Worm (Caenorhabditis elegans) whole organism, L1 larva: ENCODE measurements around the gene pat-6.

Source experiments
- C04F5.9 ChIP-seq: sonication (generic microtip); optimal IDR thresholded peaks from 2 replicates; lab custom pipeline; 2016; ENCODE audit warnings: missing genetic modification characterization, missing compliant biosample characterization
- F16B12.6 ChIP-seq: fragments of 150-350 bp; optimal IDR thresholded peaks from 2 replicates; lab custom pipeline; 2014; ENCODE audit warnings: missing biosample characterization, missing genetic modification characterization
- Y116A8C.19 ChIP-seq: sonication (generic microtip); optimal IDR thresholded peaks from 2 replicates; lab custom pipeline; 2016; ENCODE audit warnings: missing compliant biosample characterization, missing genetic modification characterization, borderline replicate concordance
- aha-1 ChIP-seq: fragments of 150-350 bp; optimal IDR thresholded peaks from 2 replicates; lab custom pipeline; 2014; ENCODE audit warnings: missing biosample characterization, missing genetic modification characterization
- alr-1 ChIP-seq: fragments of 200-800 bp; sonication (Bioruptor generic); optimal IDR thresholded peaks from 2 replicates; lab custom pipeline; 2018; ENCODE audit warnings: borderline replicate concordance, mild to moderate bottlenecking, missing genetic modification characterization, missing compliant biosample characterization
- aly-2 ChIP-seq: fragments of 150-350 bp; optimal IDR thresholded peaks from 2 replicates; lab custom pipeline; 2014; ENCODE audit warnings: missing biosample characterization, missing genetic modification characterization
- ama-1 ChIP-seq: fragments of 150-350 bp; optimal IDR thresholded peaks from 2 replicates; lab custom pipeline; 2014
- blmp-1 ChIP-seq: fragments of 150-350 bp; optimal IDR thresholded peaks from 2 replicates; lab custom pipeline; 2014; ENCODE audit warnings: missing biosample characterization, missing genetic modification characterization
- ceh-63 ChIP-seq: fragments of 200-800 bp; sonication (Bioruptor generic); optimal IDR thresholded peaks from 2 replicates; lab custom pipeline; 2018; ENCODE audit warnings: mild to moderate bottlenecking, missing genetic modification characterization, missing compliant biosample characterization
- ceh-8 ChIP-seq: fragments of 200-800 bp; sonication (Bioruptor generic); optimal IDR thresholded peaks from 2 replicates; lab custom pipeline; 2018; ENCODE audit warnings: mild to moderate bottlenecking, missing genetic modification characterization, moderate library complexity, missing compliant biosample characterization
- ceh-88 ChIP-seq: fragments of 200-800 bp; sonication (Bioruptor generic); IDR thresholded peaks from 2 replicates; pipeline ENCODE4 v1.3.6; 2022; ENCODE audit warnings: missing genetic modification characterization, missing compliant biosample characterization
- dsc-1 ChIP-seq: sonication (generic microtip); optimal IDR thresholded peaks from 2 replicates; lab custom pipeline; 2016; ENCODE audit warnings: mild to moderate bottlenecking, missing genetic modification characterization, missing compliant biosample characterization
- efl-1 ChIP-seq, 4 experiments: fragments of 150-350 bp; optimal IDR thresholded peaks in 3 of 4; peaks in 1 of 4; 1 replicate in 1 of 4; 2 replicates in 3 of 4; lab custom pipeline; 2014; ENCODE audit warnings: missing biosample characterization in 2 of 4, missing genetic modification characterization in 2 of 4, missing genetic modification reagents in 2 of 4
- efl-3 ChIP-seq: fragments of 200-800 bp; sonication (Bioruptor generic); optimal IDR thresholded peaks from 2 replicates; lab custom pipeline; 2018; ENCODE audit warnings: mild to moderate bottlenecking, missing genetic modification characterization, missing compliant biosample characterization
- egl-13 ChIP-seq: sonication (generic microtip); optimal IDR thresholded peaks from 2 replicates; lab custom pipeline; 2016; ENCODE audit warnings: missing genotype, missing genetic modification reagents, missing genetic modification characterization, missing compliant biosample characterization
- elt-2 ChIP-seq: sonication (generic microtip); optimal IDR thresholded peaks from 2 replicates; lab custom pipeline; 2016; ENCODE audit warnings: missing genetic modification characterization, mild to moderate bottlenecking, inconsistent platforms, missing compliant biosample characterization, missing genetic modification reagents
- elt-3 ChIP-seq, 6 experiments: fragments of 150-350 bp in 1 of 6; sonication (generic microtip); optimal IDR thresholded peaks; 2 replicates each; lab custom pipeline; 2017 to 2018; ENCODE audit warnings: missing biosample characterization in 6 of 6, missing genetic modification characterization in 6 of 6, inconsistent platforms in 1 of 6
- ets-5 ChIP-seq: fragments of 200-800 bp; sonication (Bioruptor generic); IDR thresholded peaks from 2 replicates; pipeline ENCODE4 v1.3.6; 2022; ENCODE audit warnings: missing genetic modification characterization, missing compliant biosample characterization
- fkh-10 ChIP-seq: sonication (generic microtip); optimal IDR thresholded peaks from 2 replicates; lab custom pipeline; 2017; ENCODE audit warnings: missing biosample characterization, missing genetic modification reagents, missing genetic modification characterization
- fkh-8 ChIP-seq: sonication (generic microtip); optimal IDR thresholded peaks from 2 replicates; lab custom pipeline; 2016; ENCODE audit warnings: mild to moderate bottlenecking, missing genetic modification characterization, missing compliant biosample characterization
- fos-1 ChIP-seq: fragments of 150-350 bp; optimal IDR thresholded peaks from 2 replicates; lab custom pipeline; 2014; ENCODE audit warnings: missing biosample characterization, missing genetic modification characterization
- hlh-4 ChIP-seq: sonication (generic microtip); optimal IDR thresholded peaks from 2 replicates; lab custom pipeline; 2016; ENCODE audit warnings: mild to moderate bottlenecking, missing genetic modification characterization, missing compliant biosample characterization
- hpl-2 ChIP-seq: fragments of 150-350 bp; optimal IDR thresholded peaks from 2 replicates; lab custom pipeline; 2014; ENCODE audit warnings: missing biosample characterization, missing genetic modification reagents, missing genetic modification characterization
- isw-1 ChIP-seq: fragments of 200-800 bp; sonication (Bioruptor generic); IDR thresholded peaks from 2 replicates; pipeline ENCODE4 v1.3.6; 2022; ENCODE audit warnings: missing genetic modification characterization, missing compliant biosample characterization
- lin-13 ChIP-seq: fragments of 150-350 bp; optimal IDR thresholded peaks from 2 replicates; lab custom pipeline; 2014; ENCODE audit warnings: missing biosample characterization, missing genetic modification reagents, missing genetic modification characterization
- lin-14 ChIP-seq: fragments of 200-800 bp; sonication (Bioruptor generic); optimal IDR thresholded peaks from 2 replicates; lab custom pipeline; 2018; ENCODE audit warnings: mild to moderate bottlenecking, missing genetic modification characterization, moderate library complexity, missing compliant biosample characterization
- lin-15B ChIP-seq: fragments of 150-350 bp; sonication (generic microtip); optimal IDR thresholded peaks from 3 replicates; lab custom pipeline; 2014; ENCODE audit warnings: missing biosample characterization, missing genetic modification characterization
- lin-35 ChIP-seq, 2 experiments: fragments of 150-350 bp; optimal IDR thresholded peaks; 2 replicates each; lab custom pipeline; 2014; ENCODE audit warnings: missing biosample characterization in 2 of 2, missing genetic modification characterization in 2 of 2, missing genetic modification reagents in 2 of 2
- mab-9 ChIP-seq: fragments of 200-800 bp; sonication (Bioruptor generic); IDR thresholded peaks from 2 replicates; pipeline ENCODE4 v1.3.6; 2022; ENCODE audit warnings: missing genetic modification reagents, missing genetic modification characterization, missing compliant biosample characterization
- mef-2 ChIP-seq: fragments of 150-350 bp; optimal IDR thresholded peaks from 2 replicates; lab custom pipeline; 2014; ENCODE audit warnings: missing biosample characterization, missing genetic modification characterization
- mep-1 ChIP-seq: fragments of 150-350 bp; optimal IDR thresholded peaks from 2 replicates; lab custom pipeline; 2014; ENCODE audit warnings: missing biosample characterization, missing genetic modification characterization
- nhr-12 ChIP-seq: sonication (generic microtip); optimal IDR thresholded peaks from 2 replicates; lab custom pipeline; 2017; ENCODE audit warnings: missing biosample characterization, missing genetic modification characterization
- nhr-19 ChIP-seq: fragments of 200-800 bp; sonication (Bioruptor generic); conservative IDR thresholded peaks from 2 replicates; pipeline ENCODE4 v1.3.6; 2022; ENCODE audit warnings: missing genetic modification characterization, missing compliant biosample characterization
- nhr-28 ChIP-seq: fragments of 150-350 bp; optimal IDR thresholded peaks from 2 replicates; lab custom pipeline; 2014; ENCODE audit warnings: missing biosample characterization, missing genetic modification characterization
- nhr-71 ChIP-seq: sonication (generic microtip); optimal IDR thresholded peaks from 2 replicates; lab custom pipeline; 2016; ENCODE audit warnings: mild to moderate bottlenecking, missing genetic modification characterization, moderate library complexity, missing compliant biosample characterization
- nhr-84 ChIP-seq: sonication (generic microtip); optimal IDR thresholded peaks from 2 replicates; lab custom pipeline; 2017; ENCODE audit warnings: missing biosample characterization, missing genetic modification characterization
- pax-3 ChIP-seq: fragments of 200-800 bp; sonication (Bioruptor generic); optimal IDR thresholded peaks from 2 replicates; lab custom pipeline; 2018; ENCODE audit warnings: mild to moderate bottlenecking, missing genetic modification characterization, moderate library complexity, missing compliant biosample characterization
- rnt-1 ChIP-seq: sonication (generic microtip); optimal IDR thresholded peaks from 2 replicates; lab custom pipeline; 2016; ENCODE audit warnings: mild to moderate bottlenecking, missing genetic modification characterization, moderate library complexity, missing compliant biosample characterization
- snpc-4 ChIP-seq: fragments of 150-350 bp; optimal IDR thresholded peaks from 2 replicates; lab custom pipeline; 2014; ENCODE audit warnings: missing biosample characterization, missing genetic modification characterization
- snu-23 ChIP-seq: sonication (generic microtip); optimal IDR thresholded peaks from 2 replicates; lab custom pipeline; 2016; ENCODE audit warnings: missing genetic modification characterization, missing compliant biosample characterization
- sox-4 ChIP-seq: sonication (generic microtip); optimal IDR thresholded peaks from 2 replicates; lab custom pipeline; 2016; ENCODE audit warnings: missing genetic modification characterization, missing compliant biosample characterization
- sptf-1 ChIP-seq: fragments of 150-350 bp; optimal IDR thresholded peaks from 2 replicates; lab custom pipeline; 2014; ENCODE audit warnings: missing biosample characterization, missing genetic modification characterization
- sup-37 ChIP-seq: fragments of 200-800 bp; sonication (Bioruptor generic); optimal IDR thresholded peaks from 2 replicates; lab custom pipeline; 2018; ENCODE audit warnings: mild to moderate bottlenecking, missing genetic modification characterization, missing compliant biosample characterization
- swsn-7 ChIP-seq: sonication (generic microtip); optimal IDR thresholded peaks from 2 replicates; lab custom pipeline; 2016; ENCODE audit warnings: missing genetic modification characterization, missing compliant biosample characterization
- tbx-2 ChIP-seq: sonication (generic microtip); optimal IDR thresholded peaks from 2 replicates; lab custom pipeline; 2016; ENCODE audit warnings: missing genetic modification characterization, missing compliant biosample characterization
- unc-30 ChIP-seq: sonication (generic microtip); optimal IDR thresholded peaks from 2 replicates; lab custom pipeline; 2017; ENCODE audit warnings: missing biosample characterization, missing genetic modification characterization
- unc-86 ChIP-seq: sonication (generic microtip); optimal IDR thresholded peaks from 2 replicates; lab custom pipeline; 2016; ENCODE audit warnings: missing genetic modification characterization, missing compliant biosample characterization
- xbp-1 ChIP-seq: sonication (generic microtip); optimal IDR thresholded peaks from 2 replicates; lab custom pipeline; 2016; ENCODE audit warnings: missing genetic modification characterization, missing compliant biosample characterization

Gene pat-6

DNA sequence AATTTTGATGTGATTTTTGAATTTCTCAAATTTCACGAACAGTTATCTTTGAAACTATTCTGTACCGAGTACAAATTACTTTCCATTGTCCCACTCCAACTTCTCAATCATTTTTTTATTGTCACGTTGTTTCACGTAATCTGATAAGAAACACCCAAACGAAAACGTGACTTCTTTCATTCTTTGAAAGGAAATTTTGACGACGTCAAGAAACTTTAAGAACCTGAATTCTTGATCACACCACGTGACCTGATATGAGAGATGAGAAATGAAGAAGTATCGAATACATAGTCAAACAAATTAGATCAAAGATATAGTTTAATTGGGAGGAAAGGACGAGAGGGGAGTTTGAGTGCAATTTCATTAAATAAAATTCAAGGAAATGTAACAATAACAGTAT is 45.5 kb upstream of the pat-6 start (continued):
- TF ChIP-seq sptf-1 (tag; lab: Kevin White, UChicago), result no peak
- no peak for TF ChIP-seq aha-1 (tag; lab: Kevin White, UChicago)
- no peak for TF ChIP-seq snpc-4
- TF ChIP-seq lin-13 (GFP tag; lab: Kevin White, UChicago), result no peak
- no peak for TF ChIP-seq hlh-4
- no peak for TF ChIP-seq rnt-1 (tag; lab: Kevin White, UChicago)
- TF ChIP-seq nhr-84, result no peak
- TF ChIP-seq F16B12.6, result no peak
- TF ChIP-seq elt-3 (tag; optimal IDR thresholded peaks at IDR 0.05; lab: Kevin White, UChicago), result peak in 2 of 6 experiments; percentile 84 to 91
- peak; percentile 51 for TF ChIP-seq snu-23 (GFP tag; lab: Kevin White, UChicago)

DNA sequence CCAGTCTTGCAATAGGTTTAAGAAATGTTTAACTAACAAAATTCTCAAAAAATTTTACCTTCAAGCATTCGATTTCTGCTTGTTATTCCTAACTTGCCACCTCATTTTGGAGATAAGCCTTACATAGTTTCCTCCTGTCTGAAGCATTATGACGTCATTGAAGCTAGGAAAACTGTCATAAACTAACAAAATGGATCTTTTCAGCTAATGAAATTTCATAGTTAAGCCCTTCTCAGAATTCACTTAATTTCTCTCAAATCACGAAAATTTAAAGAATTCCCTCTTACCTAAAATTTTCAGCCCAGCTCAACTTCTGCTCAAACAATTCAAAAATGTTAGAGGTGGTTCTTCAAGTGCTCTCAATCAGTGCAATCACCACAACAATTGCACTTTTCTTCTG is 43.2 kb upstream of the pat-6 start, which contains the start of gene swt-1:
Gene swt-1 (plus strand): TSS at position 301 of the 400 bp plus-strand sequence.
- TF ChIP-seq aly-2 (tag; lab: Kevin White, UChicago) (no peak), nhr-28 (tag; lab: Kevin White, UChicago) (no peak), swsn-7 (no peak), sox-4 (tag; lab: Kevin White, UChicago) (no peak), mef-2 (no peak), unc-86 (tag; lab: Kevin White, UChicago) (no peak), efl-3 (GFP tag; lab: Kevin White, UChicago) (no peak), ceh-63 (GFP tag; lab: Kevin White, UChicago) (no peak), sup-37 (GFP tag; lab: Kevin White, UChicago) (no peak), unc-30 (no peak), ets-5 (GFP tag; lab: Robert Waterston, UW) (no peak), egl-13 (tag; lab: Kevin White, UChicago) (no peak), fos-1 (tag; lab: Kevin White, UChicago) (no peak), Y116A8C.19 (tag; lab: Kevin White, UChicago) (no peak), snu-23 (GFP tag; lab: Kevin White, UChicago) (no peak), mab-9 (no peak)

- TF ChIP-seq elt-2 (tag; lab: Kevin White, UChicago) (no peak), fkh-8 (tag; lab: Kevin White, UChicago) (no peak), elt-3 (tag; optimal IDR thresholded peaks at IDR 0.05; lab: Kevin White, UChicago) (no peak), sptf-1 (tag; lab: Kevin White, UChicago) (no peak), ceh-88 (GFP tag; lab: Robert Waterston, UW) (no peak), nhr-84 (no peak), efl-3 (GFP tag; lab: Kevin White, UChicago) (no peak), efl-1 (optimal IDR thresholded peaks at IDR 0.05; lab: Kevin White, UChicago) (peak; percentile 15 to 38), efl-1 (GFP tag; optimal IDR thresholded peaks at IDR 0.05 in 1 of 2; lab: Kevin White, UChicago) (peak in 1 of 2 experiments; percentile 11), ceh-8 (GFP tag; lab: Kevin White, UChicago) (no peak), nhr-28 (tag; lab: Kevin White, UChicago) (no peak), tbx-2 (tag; lab: Kevin White, UChicago) (no peak), hpl-2 (GFP tag; lab: Kevin White, UChicago) (no peak), xbp-1 (tag; lab: Kevin White, UChicago) (no peak), nhr-12 (tag; lab: Kevin White, UChicago) (no peak), mep-1 (no peak), isw-1 (GFP tag; lab: Robert Waterston, UW) (no peak), dsc-1 (no peak), pax-3 (tag; lab: Kevin White, UChicago) (no peak), snu-23 (GFP tag; lab: Kevin White, UChicago) (peak; percentile 36), blmp-1 (no peak), fkh-10 (GFP tag; lab: Kevin White, UChicago) (no peak), fos-1 (tag; lab: Kevin White, UChicago) (no peak), C04F5.9 (no peak), rnt-1 (tag; lab: Kevin White, UChicago) (peak; percentile 46), sox-4 (tag; lab: Kevin White, UChicago) (no peak), snpc-4 (no peak), nhr-19 (GFP tag; lab: Robert Waterston, UW) (peak; percentile 37; the same call in 1 of the 2 replicates), egl-13 (tag; lab: Kevin White, UChicago) (no peak), nhr-71 (tag; lab: Kevin White, UChicago) (peak; percentile 44), lin-35 (GFP tag; optimal IDR thresholded peaks at IDR 0.05; lab: Kevin White, UChicago) (peak in 1 of 2 experiments; percentile 14), lin-15B (tag; lab: Kevin White, UChicago) (no peak), mab-9 (no peak), ama-1 (no peak), alr-1 (tag; lab: Kevin White, UChicago) (no peak), lin-14 (peak; percentile 72)
Measured at ce11 chrIV:306572-306971, 42.5 kb upstream of the pat-6 start.
